Fruit fly (Drosophila melanogaster) ovary, adult (tissue): ENCODE results near the gene ATP7.
A peak's percentile ranks its signal among the peaks of the same experiment; 100 is the strongest.

Experiments used
- CG17801 ChIP-seq: fragments of 200-800 bp; optimal IDR thresholded peaks from 2 replicates; lab custom pipeline; 2019; ENCODE audit warnings: missing biosample characterization, mild to moderate bottlenecking, missing genetic modification characterization, moderate library complexity; ENCODE audit not compliant: partially characterized antibody

Gene ATP7

dm6 chrX:11905144-11905543 lies 50.3 kb downstream of the ATP7 start, which contains the start of gene Upf1:
Upf1 (minus strand) TSS chrX:11905371.
- TF ChIP-seq CG17801: peak; percentile 57

- peak; percentile 11 for TF ChIP-seq CG17801
Observed at dm6 chrX:11906818-11907281, 52.0 kb downstream of the ATP7 start, which contains the start of gene CG43156. CG43156 (minus strand) TSS chrX:11906868.

- TF ChIP-seq CG17801: no peak
Observed at dm6 chrX:11913581-11913980, 58.8 kb downstream of the ATP7 start.
